Fruit fly (Drosophila melanogaster) whole organism, prepupa: ENCODE data around the gene Fas1.

Experiments
- Blimp-1 ChIP-seq: fragments of 200-800 bp; sonication (Bioruptor generic); optimal IDR thresholded peaks from 3 replicates; lab custom pipeline; 2017; ENCODE audit warnings: missing biosample characterization, missing genetic modification characterization, mild to moderate bottlenecking, moderate library complexity, missing genetic modification reagents
- CG10631 ChIP-seq: fragments of 200-800 bp; sonication (Bioruptor generic); optimal IDR thresholded peaks from 2 replicates; lab custom pipeline; 2016; ENCODE audit warnings: missing biosample characterization, missing genetic modification characterization
- CG10669 ChIP-seq: fragments of 200-800 bp; sonication (Bioruptor generic); optimal IDR thresholded peaks from 3 replicates; lab custom pipeline; 2018; ENCODE audit warnings: missing biosample characterization, mild to moderate bottlenecking, missing genetic modification characterization, moderate library complexity
- CG11294 ChIP-seq: fragments of 200-800 bp; sonication (Bioruptor generic); IDR thresholded peaks from 2 replicates; pipeline ENCODE4 v1.3.6; 2022; ENCODE audit warnings: missing biosample characterization, missing genetic modification characterization
- CG11902 ChIP-seq: fragments of 200-800 bp; sonication (Bioruptor generic); optimal IDR thresholded peaks from 3 replicates; lab custom pipeline; 2016; ENCODE audit warnings: missing biosample characterization, missing genetic modification characterization
- CG15336 ChIP-seq: fragments of 200-800 bp; sonication (Bioruptor generic); IDR thresholded peaks from 2 replicates; pipeline ENCODE4 v1.3.6; 2022; ENCODE audit warnings: missing biosample characterization, missing genetic modification characterization
- CG1621 ChIP-seq: fragments of 200-800 bp; sonication (Bioruptor generic); optimal IDR thresholded peaks from 3 replicates; lab custom pipeline; 2018; ENCODE audit warnings: missing biosample characterization, mild to moderate bottlenecking, missing genetic modification characterization
- CG16779 ChIP-seq: fragments of 200-800 bp; sonication (Bioruptor generic); optimal IDR thresholded peaks from 3 replicates; lab custom pipeline; 2017; ENCODE audit warnings: missing biosample characterization, mild to moderate bottlenecking, missing genetic modification characterization
- CG3032 ChIP-seq: fragments of 200-800 bp; optimal IDR thresholded peaks from 2 replicates; lab custom pipeline; 2019; ENCODE audit warnings: missing biosample characterization, mild to moderate bottlenecking, missing genetic modification characterization, moderate library complexity
- CG31627 ChIP-seq: fragments of 200-800 bp; sonication (Bioruptor generic); optimal IDR thresholded peaks from 3 replicates; lab custom pipeline; 2016; ENCODE audit warnings: missing biosample characterization, missing genetic modification characterization
- CG32006 ChIP-seq: fragments of 200-800 bp; sonication (Bioruptor generic); optimal IDR thresholded peaks from 3 replicates; lab custom pipeline; 2017; ENCODE audit warnings: missing biosample characterization, mild to moderate bottlenecking, missing genetic modification characterization
- CG4318 ChIP-seq: fragments of 200-800 bp; sonication (Bioruptor generic); optimal IDR thresholded peaks from 3 replicates; lab custom pipeline; 2017; ENCODE audit warnings: missing biosample characterization, mild to moderate bottlenecking, missing genetic modification characterization
- CG6163 ChIP-seq: fragments of 200-800 bp; sonication (Bioruptor generic); IDR thresholded peaks from 3 replicates; pipeline ENCODE4 v1.3.6; 2022; ENCODE audit warnings: missing biosample characterization, missing genetic modification characterization
- CG6792 ChIP-seq: fragments of 200-800 bp; sonication (Bioruptor generic); optimal IDR thresholded peaks from 3 replicates; lab custom pipeline; 2016; ENCODE audit warnings: missing biosample characterization, missing genetic modification characterization
- CG6808 ChIP-seq: fragments of 200-800 bp; sonication (Bioruptor generic); optimal IDR thresholded peaks from 3 replicates; lab custom pipeline; 2017; ENCODE audit warnings: missing biosample characterization, missing genetic modification characterization, mild to moderate bottlenecking, moderate library complexity, missing genetic modification reagents
- CG8319 ChIP-seq: fragments of 200-800 bp; sonication (Bioruptor generic); optimal IDR thresholded peaks from 3 replicates; lab custom pipeline; 2016; ENCODE audit warnings: missing biosample characterization, missing genetic modification characterization
- CG8632 ChIP-seq: fragments of 200-800 bp; sonication (Bioruptor generic); optimal IDR thresholded peaks from 3 replicates; lab custom pipeline; 2016; ENCODE audit warnings: missing biosample characterization, missing genetic modification characterization
- CG9139 ChIP-seq: fragments of 200-800 bp; sonication (Bioruptor generic); optimal IDR thresholded peaks from 3 replicates; lab custom pipeline; 2017; ENCODE audit warnings: missing biosample characterization, mild to moderate bottlenecking, missing genetic modification characterization
- Eip78C ChIP-seq: fragments of 200-800 bp; sonication (Bioruptor generic); peaks from one replicate; lab custom pipeline; 2016; ENCODE audit warnings: missing biosample characterization, missing genetic modification characterization
- Eip93F ChIP-seq: fragments of 200-800 bp; sonication (Bioruptor generic); optimal IDR thresholded peaks from 2 replicates; lab custom pipeline; 2016; ENCODE audit warnings: missing biosample characterization, mild to moderate bottlenecking, missing genetic modification characterization
- Ets96B ChIP-seq: fragments of 200-800 bp; optimal IDR thresholded peaks from 2 replicates; lab custom pipeline; 2019; ENCODE audit warnings: missing biosample characterization, mild to moderate bottlenecking, missing genetic modification characterization, moderate library complexity
- Gug ChIP-seq: fragments of 200-800 bp; sonication (Bioruptor generic); IDR thresholded peaks from 2 replicates; pipeline ENCODE4 v1.3.6; 2022; ENCODE audit warnings: missing biosample characterization, missing genetic modification characterization
- Hr38 ChIP-seq: sonication (Bioruptor generic); optimal IDR thresholded peaks from 2 replicates; lab custom pipeline; 2016; ENCODE audit warnings: missing biosample characterization, missing genetic modification characterization
- Hr39 ChIP-seq: fragments of 200-800 bp; sonication (Bioruptor generic); optimal IDR thresholded peaks from 2 replicates; lab custom pipeline; 2016; ENCODE audit warnings: missing biosample characterization, missing genetic modification characterization
- Hr4 ChIP-seq: fragments of 200-800 bp; sonication (Bioruptor generic); optimal IDR thresholded peaks from 3 replicates; lab custom pipeline; 2016; ENCODE audit warnings: missing biosample characterization, missing genetic modification characterization
- Met ChIP-seq: fragments of 200-800 bp; sonication (Bioruptor generic); optimal IDR thresholded peaks from 3 replicates; lab custom pipeline; 2016; ENCODE audit warnings: missing biosample characterization, missing genetic modification characterization
- OdsH ChIP-seq: fragments of 200-800 bp; sonication (Bioruptor generic); optimal IDR thresholded peaks from 3 replicates; lab custom pipeline; 2016; ENCODE audit warnings: missing biosample characterization, missing genetic modification characterization
- Smox ChIP-seq: fragments of 200-800 bp; sonication (Bioruptor generic); optimal IDR thresholded peaks from 3 replicates; lab custom pipeline; 2016; ENCODE audit warnings: missing biosample characterization, missing genetic modification characterization
- Sox102F ChIP-seq: fragments of 200-800 bp; sonication (Bioruptor generic); optimal IDR thresholded peaks from 2 replicates; lab custom pipeline; 2016; ENCODE audit warnings: missing biosample characterization, mild to moderate bottlenecking, missing genetic modification characterization
- Sox14 ChIP-seq: fragments of 200-800 bp; sonication (Bioruptor generic); optimal IDR thresholded peaks from 3 replicates; lab custom pipeline; 2016; ENCODE audit warnings: missing biosample characterization, missing genetic modification characterization
- Sox15 ChIP-seq: fragments of 200-800 bp; sonication (Bioruptor generic); optimal IDR thresholded peaks from 3 replicates; lab custom pipeline; 2016; ENCODE audit warnings: missing biosample characterization, missing genetic modification characterization
- cyc ChIP-seq: fragments of 200-800 bp; sonication (Bioruptor generic); optimal IDR thresholded peaks from 3 replicates; lab custom pipeline; 2016; ENCODE audit warnings: missing biosample characterization, missing genetic modification characterization
- eg ChIP-seq: fragments of 200-800 bp; sonication (Bioruptor generic); IDR thresholded peaks from 3 replicates; pipeline ENCODE4 v1.3.6; 2022; ENCODE audit warnings: missing biosample characterization, missing genetic modification characterization
- esn ChIP-seq: fragments of 200-800 bp; sonication (Bioruptor generic); optimal IDR thresholded peaks from 2 replicates; lab custom pipeline; 2016; ENCODE audit warnings: missing biosample characterization, mild to moderate bottlenecking, missing genetic modification characterization, moderate library complexity
- fd85E ChIP-seq: fragments of 200-800 bp; sonication (Bioruptor generic); optimal IDR thresholded peaks from 3 replicates; lab custom pipeline; 2016; ENCODE audit warnings: missing biosample characterization, missing genetic modification characterization
- fkh ChIP-seq: fragments of 200-800 bp; sonication (Bioruptor generic); optimal IDR thresholded peaks from 3 replicates; lab custom pipeline; 2017; ENCODE audit warnings: missing biosample characterization, mild to moderate bottlenecking, missing genetic modification characterization, moderate library complexity
- lz ChIP-seq: fragments of 200-800 bp; sonication (Bioruptor generic); optimal IDR thresholded peaks from 3 replicates; lab custom pipeline; 2016; ENCODE audit warnings: missing biosample characterization, missing genetic modification characterization
- net ChIP-seq: fragments of 200-800 bp; sonication (Bioruptor generic); optimal IDR thresholded peaks from 3 replicates; lab custom pipeline; 2016; ENCODE audit warnings: missing biosample characterization, missing genetic modification characterization
- pdm3 ChIP-seq: fragments of 200-800 bp; sonication (Bioruptor generic); optimal IDR thresholded peaks from 3 replicates; lab custom pipeline; 2016; ENCODE audit warnings: missing biosample characterization, missing genetic modification characterization
- salr ChIP-seq, 2 experiments: fragments of 200-800 bp; sonication (Bioruptor generic); optimal IDR thresholded peaks; 3 replicates each; lab custom pipeline; 2016 to 2018; ENCODE audit warnings: missing biosample characterization in 2 of 2, missing genetic modification characterization in 2 of 2, mild to moderate bottlenecking in 1 of 2
- spab ChIP-seq: fragments of 200-800 bp; sonication (Bioruptor generic); optimal IDR thresholded peaks from 2 replicates; lab custom pipeline; 2017; ENCODE audit warnings: missing biosample characterization, mild to moderate bottlenecking, missing genetic modification characterization, missing genetic modification reagents
- ss ChIP-seq, 2 experiments: fragments of 200-800 bp; sonication (Bioruptor generic); optimal IDR thresholded peaks; 2 replicates in 1 of 2; 3 replicates in 1 of 2; lab custom pipeline; 2017 to 2018; ENCODE audit warnings: mild to moderate bottlenecking in 2 of 2, missing biosample characterization in 2 of 2, missing genetic modification characterization in 2 of 2, moderate library complexity in 1 of 2
- svp ChIP-seq: fragments of 200-800 bp; sonication (Bioruptor generic); peaks from one replicate; lab custom pipeline; 2016; ENCODE audit warnings: missing biosample characterization, missing genetic modification characterization
- vri ChIP-seq: fragments of 200-800 bp; sonication (Bioruptor generic); optimal IDR thresholded peaks from 3 replicates; lab custom pipeline; 2016; ENCODE audit warnings: missing biosample characterization, mild to moderate bottlenecking, missing genetic modification characterization

The Fas1 gene

dm6 chr3R:16632698-16633097, 7.7 kb downstream of the Fas1 start:
- TF ChIP-seq Sox15 (GFP tag; lab: Kevin White, UChicago) = no peak
- TF ChIP-seq CG11902 (GFP tag; lab: Kevin White, UChicago) = no peak
- no peak for TF ChIP-seq CG4318 (GFP tag; lab: Kevin White, UChicago)
- no peak for TF ChIP-seq esn
- no peak for TF ChIP-seq svp
- no peak for TF ChIP-seq Sox102F (GFP tag; lab: Kevin White, UChicago)

DNA sequence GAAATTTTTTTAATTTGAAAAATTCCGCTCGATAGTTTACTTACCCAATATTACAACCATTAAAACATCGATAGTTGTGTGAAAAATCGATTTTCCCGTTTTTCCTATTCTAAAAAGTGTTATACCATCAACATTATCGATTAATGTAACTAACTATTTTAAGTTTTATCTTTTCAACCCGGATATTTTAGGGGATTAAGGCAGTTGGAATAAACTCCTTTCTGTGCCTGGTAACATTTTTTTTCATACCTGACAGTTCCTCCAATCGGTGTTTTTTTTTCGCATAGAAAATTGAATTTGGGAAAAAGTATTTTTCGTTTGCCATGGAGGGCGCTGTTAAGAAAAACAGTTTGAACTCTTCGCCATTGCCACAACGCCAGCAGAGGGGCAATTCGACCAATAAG, 15.0 kb downstream of the Fas1 start, which contains the start of gene nonA-l:
Gene nonA-l (plus strand): TSS at position 201 of the 404 bp plus-strand sequence.
- TF ChIP-seq Hr38 (GFP tag; lab: Kevin White, UChicago) (no peak), CG10631 (GFP tag; lab: Kevin White, UChicago) (no peak), CG8319 (GFP tag; lab: Kevin White, UChicago) (no peak), CG6792 (GFP tag; lab: Kevin White, UChicago) (no peak), spab (GFP tag; lab: Kevin White, UChicago) (no peak), Sox15 (GFP tag; lab: Kevin White, UChicago) (no peak), OdsH (GFP tag; lab: Kevin White, UChicago) (no peak), Hr39 (no peak), Sox14 (no peak), Eip78C (GFP tag; lab: Kevin White, UChicago) (no peak), CG11902 (GFP tag; lab: Kevin White, UChicago) (no peak)

dm6 chr3R:16643591-16643990, 18.6 kb downstream of the Fas1 start, which contains the start of gene Arl6IP1:
Gene Arl6IP1, plus strand, starts transcription at chr3R:16643605.
- TF ChIP-seq CG10669 (no peak), fkh (GFP tag; lab: Kevin White, UChicago) (no peak), Smox (GFP tag; lab: Kevin White, UChicago) (no peak), Met (no peak), CG32006 (no peak), CG9139 (GFP tag; lab: Kevin White, UChicago) (no peak), Ets96B (tag; lab: Kevin White, UChicago) (no peak), lz (GFP tag; lab: Kevin White, UChicago) (no peak), Eip93F (GFP tag; lab: Kevin White, UChicago) (no peak), ss (GFP tag; optimal IDR thresholded peaks at IDR 0.05; lab: Kevin White, UChicago) (no peak), CG3032 (no peak), salr (GFP tag; optimal IDR thresholded peaks at IDR 0.05; lab: Kevin White, UChicago) (no peak), CG16779 (tag; lab: Kevin White, UChicago) (no peak), CG31627 (no peak), esn (no peak), fd85E (GFP tag; lab: Kevin White, UChicago) (no peak), CG8632 (GFP tag; lab: Kevin White, UChicago) (no peak), eg (GFP tag; lab: Robert Waterston, UW) (no peak), vri (no peak)
- TF ChIP-seq, all 60 proteins: peak for 0

DNA sequence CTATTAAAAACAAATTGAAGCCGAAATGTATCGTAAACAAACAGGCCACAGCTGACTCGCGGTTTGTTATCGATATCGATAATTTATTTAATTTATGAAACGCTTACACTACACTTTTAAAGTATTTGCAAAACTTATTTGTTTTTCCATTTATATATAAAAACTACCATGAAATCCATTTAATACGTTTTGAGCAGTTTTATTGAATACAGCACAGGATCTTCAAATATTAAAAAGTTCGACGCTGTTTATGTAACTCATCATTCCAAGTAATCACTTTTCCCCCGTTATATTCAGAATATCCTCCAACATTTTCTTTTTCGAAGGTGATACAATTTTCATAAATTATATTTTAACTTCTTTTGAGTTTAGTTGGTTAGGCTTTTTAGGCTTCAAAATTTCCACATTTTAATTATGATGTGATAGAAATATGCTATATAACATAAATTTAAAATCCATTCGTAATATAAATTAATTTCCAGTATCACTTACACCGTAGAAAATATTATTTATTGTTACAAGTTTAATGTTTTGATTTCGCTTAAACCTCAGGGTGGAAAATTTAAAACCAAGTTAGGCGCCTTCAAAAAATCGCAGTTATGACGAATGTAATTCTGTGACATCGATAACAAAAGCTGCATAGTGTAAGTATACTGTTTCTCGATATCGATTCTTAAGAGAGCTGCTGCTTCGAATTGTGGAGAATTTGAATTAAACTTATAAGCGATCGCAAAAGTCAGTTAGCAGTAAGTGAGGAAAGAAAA, 22.1 kb downstream of the Fas1 start, which contains the start of the genes CG10324 and CCT3:
Gene CG10324 (minus strand): TSS at position 53 of the 764 bp plus-strand sequence.
Gene CCT3 (plus strand): TSS at position 654 of the 764 bp plus-strand sequence.
- TF ChIP-seq Met = no peak
- no peak for TF ChIP-seq CG6808 (GFP tag; lab: Kevin White, UChicago)
- no peak for TF ChIP-seq CG9139 (GFP tag; lab: Kevin White, UChicago)
- TF ChIP-seq cyc (GFP tag; lab: Kevin White, UChicago) = peak; percentile 62
- TF ChIP-seq CG6163 (GFP tag; lab: Robert Waterston, UW) = no peak; the same call in 1 of the 3 replicates
- peak; percentile 50 for TF ChIP-seq Ets96B (tag; lab: Kevin White, UChicago)
- no peak for TF ChIP-seq CG4318 (GFP tag; lab: Kevin White, UChicago)
- TF ChIP-seq CG1621 = no peak
- TF ChIP-seq pdm3 (GFP tag; lab: Kevin White, UChicago) = no peak
- TF ChIP-seq ss (GFP tag; optimal IDR thresholded peaks at IDR 0.05; lab: Kevin White, UChicago) = peak in 1 of 2 experiments; percentile 0
- peak; percentile 49; the same call in 1 of the 2 replicates for TF ChIP-seq CG11294 (GFP tag; lab: Robert Waterston, UW)
- TF ChIP-seq salr (GFP tag; optimal IDR thresholded peaks at IDR 0.05; lab: Kevin White, UChicago) = no peak
- TF ChIP-seq Hr38 (GFP tag; lab: Kevin White, UChicago) = no peak
- peak; percentile 39 for TF ChIP-seq CG11902 (GFP tag; lab: Kevin White, UChicago)
- no peak for TF ChIP-seq Blimp-1
- no peak for TF ChIP-seq CG10631 (GFP tag; lab: Kevin White, UChicago)
- TF ChIP-seq Sox15 (GFP tag; lab: Kevin White, UChicago) = peak; percentile 59
- TF ChIP-seq CG15336 (GFP tag; lab: Robert Waterston, UW) = peak; percentile 45
- peak; percentile 49 for TF ChIP-seq CG6792 (GFP tag; lab: Kevin White, UChicago)
- peak; percentile 56 for TF ChIP-seq Gug (GFP tag; lab: Robert Waterston, UW)
- TF ChIP-seq esn = peak; percentile 70
- no peak for TF ChIP-seq net (GFP tag; lab: Kevin White, UChicago)
- TF ChIP-seq Eip78C (GFP tag; lab: Kevin White, UChicago) = peak; percentile 91
- no peak for TF ChIP-seq Hr4 (GFP tag; lab: Kevin White, UChicago)
